Worm (Caenorhabditis elegans) whole organism, L2 larva: ENCODE measurements around the gene W05H7.1.

ENCODE experiments used
- R02D3.7 ChIP-seq: fragments of 150-350 bp; optimal IDR thresholded peaks from 2 replicates; lab custom pipeline; 2014; ENCODE audit warnings: missing biosample characterization, missing genetic modification characterization
- Y55F3AM.14 ChIP-seq: fragments of 200-800 bp; sonication (Bioruptor generic); optimal IDR thresholded peaks from 2 replicates; lab custom pipeline; 2018; ENCODE audit warnings: mild to moderate bottlenecking, missing genetic modification characterization, missing compliant biosample characterization
- egl-27 ChIP-seq: sonication (generic microtip); optimal IDR thresholded peaks from 3 replicates; lab custom pipeline; 2017; ENCODE audit warnings: missing biosample characterization, missing genetic modification reagents, missing genetic modification characterization
- elt-3 ChIP-seq: sonication (generic microtip); optimal IDR thresholded peaks from 2 replicates; lab custom pipeline; 2017; ENCODE audit warnings: missing biosample characterization, missing genetic modification characterization
- lin-13 ChIP-seq: fragments of 150-350 bp; optimal IDR thresholded peaks from 2 replicates; lab custom pipeline; 2014; ENCODE audit warnings: missing biosample characterization, missing genetic modification reagents, missing genetic modification characterization
- nhr-10 ChIP-seq: sonication (generic microtip); optimal IDR thresholded peaks from 2 replicates; lab custom pipeline; 2017; ENCODE audit warnings: missing biosample characterization, missing genetic modification characterization
- nhr-11 ChIP-seq: fragments of 150-350 bp; optimal IDR thresholded peaks from 2 replicates; lab custom pipeline; 2014; ENCODE audit warnings: missing biosample characterization, missing genetic modification characterization
- snpc-4 ChIP-seq: fragments of 150-350 bp; optimal IDR thresholded peaks from 2 replicates; lab custom pipeline; 2014; ENCODE audit warnings: missing biosample characterization, missing genetic modification characterization
- zag-1 ChIP-seq: fragments of 150-350 bp; optimal IDR thresholded peaks from 2 replicates; lab custom pipeline; 2014; ENCODE audit warnings: missing biosample characterization, missing genetic modification characterization
- ztf-1 ChIP-seq: fragments of 200-800 bp; sonication (Bioruptor generic); conservative IDR thresholded peaks from 2 replicates; pipeline ENCODE4 v1.3.6; 2022; ENCODE audit warnings: missing genetic modification characterization, missing compliant biosample characterization
- ztf-11 ChIP-seq: sonication (generic microtip); optimal IDR thresholded peaks from 2 replicates; lab custom pipeline; 2017; ENCODE audit warnings: missing biosample characterization, missing genetic modification characterization

- no peak for TF ChIP-seq snpc-4 (tag; lab: Kevin White, UChicago)
- no peak for TF ChIP-seq nhr-10 (tag; lab: Kevin White, UChicago)
- TF ChIP-seq ztf-11 (tag; lab: Kevin White, UChicago) = no peak
- no peak for TF ChIP-seq nhr-11 (tag; lab: Kevin White, UChicago)
- TF ChIP-seq zag-1 = no peak
- TF ChIP-seq lin-13 (GFP tag; lab: Kevin White, UChicago) = no peak
- TF ChIP-seq Y55F3AM.14 (GFP tag; lab: Kevin White, UChicago) = no peak
- TF ChIP-seq elt-3 (tag; lab: Kevin White, UChicago) = no peak
- no peak for TF ChIP-seq egl-27 (tag; lab: Kevin White, UChicago)
- TF ChIP-seq R02D3.7 (tag; lab: Kevin White, UChicago) = no peak
- no peak for TF ChIP-seq ztf-1 (GFP tag; lab: Robert Waterston, UW)
Observed at ce11 chrX:1438925-1439324, 11.6 kb upstream of the W05H7.1 start.
